Fruit fly (Drosophila melanogaster) Kc167 (cell line): ENCODE data around the gene CG46191.
"Not testable (repeated sequence)": the region's sequence is repeated elsewhere in the genome, so short reads cannot be mapped to it uniquely, and the experiment has no call there.

Experiments
- Sin3A ChIP-seq: fragments of >200 bp; optimal IDR thresholded peaks from 2 replicates; lab custom pipeline; 2018; ENCODE audit warnings: missing external identifiers
- insv ChIP-seq: fragments of >200 bp; optimal IDR thresholded peaks from 3 replicates; lab custom pipeline; 2018; ENCODE audit warnings: missing external identifiers

dm6 chrY:3215755-3216154 lies at the start of gene CG46191:
- TF ChIP-seq insv, Sin3A (lab: Kevin White, UChicago): not testable (repeated sequence)
